Worm (Caenorhabditis elegans): ENCODE results near the gene try-1.
"Not testable (repeated sequence)": the region's sequence is repeated elsewhere in the genome, so short reads cannot be mapped to it uniquely, and the experiment has no call there.

try-1 gene

DNA sequence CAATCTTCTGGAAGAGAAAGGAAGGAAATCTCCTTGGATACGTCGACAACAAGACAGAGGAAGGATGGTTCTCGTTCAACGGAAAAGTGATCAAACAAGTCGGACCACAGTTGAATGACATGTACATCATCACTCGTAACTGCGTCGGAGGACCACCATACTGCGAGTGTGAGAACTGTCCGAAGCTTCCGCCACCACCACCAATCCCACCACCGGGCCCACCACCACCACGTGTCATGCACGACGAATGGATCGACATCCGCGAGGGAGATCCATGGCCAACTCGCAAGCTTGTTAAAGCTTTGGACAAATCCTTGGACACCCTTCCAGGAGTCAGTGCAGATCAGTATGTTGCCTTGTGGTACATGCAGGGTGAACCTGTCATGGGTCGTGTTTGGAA lies 18.0 kb downstream of the try-1 start:
- no peak for TF ChIP-seq M03D4.4 (tag; optimal IDR thresholded peaks at IDR 0.05)
- no peak for TF ChIP-seq nhr-28 (tag; optimal IDR thresholded peaks at IDR 0.05)
- TF ChIP-seq ceh-43 (GFP tag; optimal IDR thresholded peaks at IDR 0.05): no peak
- no peak for TF ChIP-seq ces-1 (GFP tag; optimal IDR thresholded peaks at IDR 0.05)
- TF ChIP-seq snpc-4 (tag; optimal IDR thresholded peaks at IDR 0.05): no peak
- no peak for TF ChIP-seq ceh-83 (GFP tag; optimal IDR thresholded peaks at IDR 0.05)
- no peak for TF ChIP-seq drap-1 (GFP tag; optimal IDR thresholded peaks at IDR 0.05)
- TF ChIP-seq flh-1 (GFP tag; optimal IDR thresholded peaks at IDR 0.05): no peak
- TF ChIP-seq unc-120 (tag; optimal IDR thresholded peaks at IDR 0.05; ENCODE audit: poor library complexity, severe bottlenecking): no peak
- no peak for TF ChIP-seq hlh-1 (tag; optimal IDR thresholded peaks at IDR 0.05)
- TF ChIP-seq nhr-2 (tag; optimal IDR thresholded peaks at IDR 0.05): no peak
- no peak for TF ChIP-seq unc-39 (tag; optimal IDR thresholded peaks at IDR 0.05)
- TF ChIP-seq zip-8 (tag; optimal IDR thresholded peaks at IDR 0.05): no peak
- TF ChIP-seq ceh-39 (tag; optimal IDR thresholded peaks at IDR 0.05): no peak
- TF ChIP-seq ztf-11 (tag; optimal IDR thresholded peaks at IDR 0.05): no peak
- TF ChIP-seq lin-13 (tag; optimal IDR thresholded peaks at IDR 0.05): no peak

DNA sequence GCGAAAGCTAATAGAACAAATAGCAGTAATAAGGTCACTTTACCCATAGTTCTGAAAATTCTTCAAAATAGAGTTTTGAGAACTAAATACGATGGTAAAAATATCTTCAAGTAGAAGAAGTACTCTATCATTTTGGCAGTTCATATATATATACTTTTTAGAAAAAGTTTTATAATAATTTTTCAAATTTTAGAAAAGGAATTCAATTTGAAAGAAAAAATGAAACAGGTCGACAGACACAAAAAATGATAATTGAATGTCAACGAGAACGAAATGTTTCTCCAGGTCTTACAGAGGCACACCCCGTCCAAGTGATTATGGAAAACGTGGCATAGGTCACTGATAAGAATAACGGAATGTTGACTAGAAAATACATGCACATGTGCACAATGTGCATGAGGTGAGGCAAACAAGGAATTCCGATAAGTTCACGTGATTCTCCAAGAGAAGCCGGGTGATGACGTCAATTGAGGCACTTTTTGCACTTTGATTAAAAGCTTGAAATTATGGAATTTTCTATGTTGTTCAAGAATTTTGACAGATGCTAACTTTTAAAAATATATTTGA lies 24.0 kb downstream of the try-1 start, which contains the start of gene aagr-2:
Gene aagr-2, minus strand, starts transcription at position 51 of the 567 bp plus-strand sequence.
- TF ChIP-seq elt-3 (tag; optimal IDR thresholded peaks at IDR 0.05) (no peak), nhr-237 (tag; optimal IDR thresholded peaks at IDR 0.05) (no peak), ces-1 (GFP tag; optimal IDR thresholded peaks at IDR 0.05) (no peak), nhr-12 (tag; optimal IDR thresholded peaks at IDR 0.05) (no peak), tbx-8 (GFP tag; optimal IDR thresholded peaks at IDR 0.05) (no peak), nhr-76 (tag; optimal IDR thresholded peaks at IDR 0.05) (no peak), mls-2 (tag; optimal IDR thresholded peaks at IDR 0.05) (no peak), lsy-2 (tag; optimal IDR thresholded peaks at IDR 0.05) (no peak), pha-4 (tag; optimal IDR thresholded peaks at IDR 0.05) (no peak), nhr-28 (tag; optimal IDR thresholded peaks at IDR 0.05) (no peak), elt-1 (tag; optimal IDR thresholded peaks at IDR 0.05; ENCODE audit: borderline replicate concordance, insufficient read depth) (no peak)

DNA sequence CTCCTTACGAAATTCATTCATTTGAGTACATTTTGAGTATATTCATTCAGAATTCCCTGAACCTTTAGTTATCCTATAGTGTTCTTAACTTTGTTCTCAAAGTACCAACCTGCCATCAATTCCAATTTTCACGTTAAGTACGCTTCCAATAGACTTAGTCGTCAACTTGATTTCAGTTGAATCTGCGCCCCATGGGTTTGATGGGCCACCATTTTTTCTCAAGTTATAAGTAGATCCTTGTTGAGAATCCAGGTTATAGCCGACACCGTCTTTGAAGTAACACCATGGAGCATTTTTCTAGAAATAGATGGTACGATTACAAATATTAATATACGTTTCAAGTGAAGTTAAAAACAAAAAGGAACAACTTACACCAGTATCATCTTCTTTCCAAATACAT lies 24.6 kb downstream of the try-1 start:
- TF ChIP-seq M03D4.4 (tag; optimal IDR thresholded peaks at IDR 0.05): no peak
- no peak for TF ChIP-seq lsy-2 (tag; optimal IDR thresholded peaks at IDR 0.05)
- TF ChIP-seq nhr-237 (tag; optimal IDR thresholded peaks at IDR 0.05): no peak
- TF ChIP-seq nhr-76 (tag; optimal IDR thresholded peaks at IDR 0.05): no peak

DNA sequence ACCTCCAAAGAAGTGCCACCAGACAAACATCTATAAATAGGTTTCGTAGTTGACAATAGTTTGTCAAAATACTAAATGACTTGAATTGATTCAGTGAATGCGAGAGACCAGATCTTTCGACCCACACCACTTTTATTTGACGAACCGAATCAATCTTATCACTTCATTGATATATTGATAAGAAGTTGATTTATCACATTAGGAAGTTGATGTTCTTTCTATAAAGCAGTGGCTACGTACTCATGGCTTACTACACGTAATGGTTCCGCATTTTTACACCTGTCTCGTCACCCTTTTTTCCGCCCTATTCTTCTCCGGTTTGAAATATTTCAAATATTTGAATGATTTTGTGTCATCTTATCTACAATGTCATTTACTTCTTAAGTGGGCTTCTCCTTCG lies 28.7 kb downstream of the try-1 start:
- TF ChIP-seq sem-2 (GFP tag; optimal IDR thresholded peaks at IDR 0.05): no peak
- no peak for TF ChIP-seq tbx-8 (GFP tag; optimal IDR thresholded peaks at IDR 0.05)
- TF ChIP-seq blmp-1 (tag; optimal IDR thresholded peaks at IDR 0.05): no peak
- no peak for TF ChIP-seq bed-3 (GFP tag; optimal IDR thresholded peaks at IDR 0.05)
- TF ChIP-seq unc-62 (GFP tag; optimal IDR thresholded peaks at IDR 0.05): no peak
- TF ChIP-seq unc-120 (tag; optimal IDR thresholded peaks at IDR 0.05; ENCODE audit: poor library complexity, severe bottlenecking): no peak
- no peak for TF ChIP-seq ceh-39 (tag; optimal IDR thresholded peaks at IDR 0.05)
- TF ChIP-seq nhr-2 (tag; optimal IDR thresholded peaks at IDR 0.05): no peak

DNA sequence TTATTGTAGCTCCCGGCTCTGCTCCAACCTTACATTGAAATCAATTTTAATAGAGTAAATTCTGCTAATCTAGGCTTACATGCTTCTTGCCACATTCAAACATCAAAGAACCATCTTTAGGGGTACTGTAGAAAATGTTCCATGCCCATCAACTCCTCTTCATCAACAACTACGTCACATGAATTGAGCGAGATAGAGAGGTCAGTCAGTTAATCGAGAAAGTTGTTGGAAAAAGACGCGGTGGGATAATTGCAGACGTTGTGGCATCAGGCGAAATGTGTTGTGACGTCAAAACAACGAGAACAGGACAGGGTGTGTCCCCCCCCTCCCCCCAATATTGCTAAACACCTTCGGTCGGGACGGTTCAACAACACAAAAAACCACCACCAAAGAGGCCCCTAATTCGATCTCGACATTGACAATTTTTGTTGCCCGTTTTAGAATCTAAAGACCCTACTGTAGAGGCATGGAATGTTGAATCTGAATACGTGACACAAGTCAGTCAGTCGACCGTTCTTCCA lies 30.8 kb downstream of the try-1 start:
- TF ChIP-seq tbx-8 (GFP tag; optimal IDR thresholded peaks at IDR 0.05) (no peak), sptf-1 (tag; optimal IDR thresholded peaks at IDR 0.05) (no peak), nhr-2 (tag; optimal IDR thresholded peaks at IDR 0.05) (peak; percentile 64), bed-3 (GFP tag; optimal IDR thresholded peaks at IDR 0.05) (no peak), unc-62 (GFP tag; optimal IDR thresholded peaks at IDR 0.05) (no peak), ceh-39 (tag; optimal IDR thresholded peaks at IDR 0.05) (no peak), zip-8 (tag; optimal IDR thresholded peaks at IDR 0.05) (no peak)

DNA sequence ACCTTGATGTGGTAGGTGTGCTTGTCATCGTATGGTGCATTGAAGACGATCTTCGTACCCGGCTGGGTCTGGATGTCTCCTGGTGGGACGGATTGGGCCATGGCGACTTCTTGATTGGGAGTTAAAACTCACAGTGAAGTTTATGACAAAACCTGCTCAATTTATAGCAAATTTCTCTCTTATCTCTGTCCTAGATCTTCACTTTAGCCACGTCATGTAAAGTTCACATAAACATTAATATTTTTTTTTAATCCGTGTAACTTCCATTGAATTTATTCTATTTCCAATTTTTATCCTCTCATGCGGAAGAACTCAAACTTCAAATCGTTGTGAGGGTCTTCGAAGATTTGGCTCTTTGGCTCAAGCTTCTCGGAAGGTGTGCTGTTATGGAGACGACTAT lies 32.9 kb downstream of the try-1 start, which contains the start of gene msp-31:
Gene msp-31, minus strand, starts transcription at position 101 of the 400 bp plus-strand sequence.
- TF ChIP-seq ceh-43 (GFP tag; optimal IDR thresholded peaks at IDR 0.05); hlh-1 (tag; optimal IDR thresholded peaks at IDR 0.05); sem-2 (GFP tag; optimal IDR thresholded peaks at IDR 0.05): not testable (repeated sequence)

All from whole organism, mixed stage, embryonic.